Worm (Caenorhabditis elegans) whole organism, L4 larva: ENCODE data around the gene mrps-26.

Experiments used
- D1046.2 ChIP-seq: fragments of 200-800 bp; sonication (Bioruptor generic); IDR thresholded peaks from 2 replicates; pipeline ENCODE4 v1.3.6; 2022; ENCODE audit warnings: missing genetic modification characterization, missing compliant biosample characterization
- F49E8.2 ChIP-seq: sonication (generic microtip); optimal IDR thresholded peaks from 2 replicates; lab custom pipeline; 2016; ENCODE audit warnings: missing compliant biosample characterization, mild to moderate bottlenecking, missing genetic modification characterization, borderline replicate concordance
- T26A8.4 ChIP-seq: fragments of 200-800 bp; sonication (Bioruptor generic); IDR thresholded peaks from 2 replicates; pipeline ENCODE4 v1.3.6; 2022; ENCODE audit warnings: missing genetic modification characterization, missing compliant biosample characterization
- Y75B8A.6 ChIP-seq: fragments of 200-800 bp; sonication (Bioruptor generic); IDR thresholded peaks from 2 replicates; pipeline ENCODE4 v1.3.6; 2022; ENCODE audit warnings: missing genetic modification reagents, missing genetic modification characterization, missing compliant biosample characterization
- ZK546.5 ChIP-seq, 2 experiments: sonication (generic microtip); optimal IDR thresholded peaks; 2 replicates each; lab custom pipeline; 2017; ENCODE audit warnings: missing biosample characterization in 2 of 2, missing genetic modification characterization in 2 of 2
- aly-2 ChIP-seq: sonication (generic microtip); optimal IDR thresholded peaks from 2 replicates; lab custom pipeline; 2018; ENCODE audit warnings: missing biosample characterization, missing genetic modification characterization
- ceh-32 ChIP-seq: sonication (generic microtip); optimal IDR thresholded peaks from 2 replicates; lab custom pipeline; 2016; ENCODE audit warnings: mild to moderate bottlenecking, missing genetic modification characterization, missing compliant biosample characterization; ENCODE audit not compliant: poor library complexity
- ces-1 ChIP-seq: fragments of 150-350 bp; sonication (generic microtip); optimal IDR thresholded peaks from 4 replicates; lab custom pipeline; 2014; ENCODE audit warnings: missing biosample characterization, missing genetic modification reagents, missing genetic modification characterization
- cey-2 ChIP-seq: sonication (generic microtip); optimal IDR thresholded peaks from 3 replicates; lab custom pipeline; 2017; ENCODE audit warnings: missing genetic modification characterization, mild to moderate bottlenecking, missing compliant biosample characterization, antibody characterized with exemption, borderline replicate concordance; ENCODE audit not compliant: insufficient read depth
- daf-12 ChIP-seq: fragments of 150-350 bp; optimal IDR thresholded peaks from 2 replicates; lab custom pipeline; 2014; ENCODE audit warnings: missing biosample characterization, missing genetic modification reagents, missing genetic modification characterization
- daf-19 ChIP-seq: fragments of 200-800 bp; sonication (Bioruptor generic); conservative IDR thresholded peaks from 2 replicates; pipeline ENCODE4 v1.3.6; 2022; ENCODE audit warnings: missing genetic modification characterization, missing compliant biosample characterization
- dmd-6 ChIP-seq: fragments of 200-800 bp; sonication (Bioruptor generic); IDR thresholded peaks from 2 replicates; pipeline ENCODE4 v1.3.6; 2022; ENCODE audit warnings: missing genetic modification reagents, missing genetic modification characterization, missing compliant biosample characterization
- dpl-1 ChIP-seq: fragments of 150-350 bp; optimal IDR thresholded peaks from 2 replicates; lab custom pipeline; 2014; ENCODE audit warnings: missing biosample characterization, missing genetic modification reagents, missing genetic modification characterization
- dve-1 ChIP-seq: sonication (generic microtip); optimal IDR thresholded peaks from 2 replicates; lab custom pipeline; 2017; ENCODE audit warnings: antibody characterized with exemption, mild to moderate bottlenecking, missing genetic modification characterization, missing compliant biosample characterization; ENCODE audit not compliant: insufficient read depth
- hlh-11 ChIP-seq: fragments of 200-800 bp; sonication (Bioruptor generic); optimal IDR thresholded peaks from 2 replicates; lab custom pipeline; 2018; ENCODE audit warnings: mild to moderate bottlenecking, missing genetic modification characterization, missing compliant biosample characterization
- hlh-30 ChIP-seq: sonication (generic microtip); optimal IDR thresholded peaks from 2 replicates; lab custom pipeline; 2017; ENCODE audit warnings: antibody characterized with exemption, mild to moderate bottlenecking, missing genetic modification characterization, missing compliant biosample characterization; ENCODE audit not compliant: insufficient read depth
- jun-1 ChIP-seq: fragments of 150-350 bp; optimal IDR thresholded peaks from 2 replicates; lab custom pipeline; 2014; ENCODE audit warnings: missing biosample characterization, missing genetic modification reagents, missing genetic modification characterization
- lin-1 ChIP-seq: fragments of 200-800 bp; sonication (Bioruptor generic); IDR thresholded peaks from 2 replicates; pipeline ENCODE4 v1.3.6; 2022; ENCODE audit warnings: missing genetic modification reagents, missing genetic modification characterization, missing compliant biosample characterization
- lin-13 ChIP-seq: fragments of 150-350 bp; optimal IDR thresholded peaks from 2 replicates; lab custom pipeline; 2014; ENCODE audit warnings: missing biosample characterization, missing genetic modification reagents, missing genetic modification characterization
- lin-29 ChIP-seq: fragments of 200-800 bp; sonication (Bioruptor generic); IDR thresholded peaks from 2 replicates; pipeline ENCODE4 v1.3.6; 2022; ENCODE audit warnings: missing genetic modification reagents, missing genetic modification characterization, missing compliant biosample characterization
- lin-38 ChIP-seq: fragments of 200-800 bp; sonication (Bioruptor generic); IDR thresholded peaks from 2 replicates; pipeline ENCODE4 v1.3.6; 2022; ENCODE audit warnings: missing genetic modification reagents, missing genetic modification characterization, missing compliant biosample characterization
- lin-39 ChIP-seq: fragments of 150-350 bp; optimal IDR thresholded peaks from 2 replicates; lab custom pipeline; 2014; ENCODE audit warnings: missing biosample characterization, missing genetic modification reagents, missing genetic modification characterization
- lsy-2 ChIP-seq, 2 experiments: fragments of 150-350 bp in 1 of 2; sonication (generic microtip) in 1 of 2; optimal IDR thresholded peaks; 2 replicates each; lab custom pipeline; 2014 to 2017; ENCODE audit warnings: missing biosample characterization in 2 of 2, missing genetic modification characterization in 2 of 2
- mep-1 ChIP-seq: fragments of 150-350 bp; sonication (generic microtip); optimal IDR thresholded peaks from 3 replicates; lab custom pipeline; 2014; ENCODE audit warnings: missing biosample characterization, missing genetic modification characterization
- mes-2 ChIP-seq: sonication (generic microtip); optimal IDR thresholded peaks from 2 replicates; lab custom pipeline; 2016; ENCODE audit warnings: missing genotype, mild to moderate bottlenecking, missing genetic modification characterization, missing compliant biosample characterization; ENCODE audit not compliant: poor library complexity, severe bottlenecking
- mxl-3 ChIP-seq: fragments of 200-800 bp; sonication (Bioruptor generic); optimal IDR thresholded peaks from 2 replicates; lab custom pipeline; 2018; ENCODE audit warnings: mild to moderate bottlenecking, missing genetic modification characterization, missing compliant biosample characterization
- nhr-10 ChIP-seq: fragments of 150-350 bp; optimal IDR thresholded peaks from 2 replicates; lab custom pipeline; 2014; ENCODE audit warnings: missing biosample characterization, missing genetic modification characterization
- nhr-41 ChIP-seq: fragments of 200-800 bp; sonication (Bioruptor generic); IDR thresholded peaks from 2 replicates; pipeline ENCODE4 v1.3.6; 2022; ENCODE audit warnings: missing genetic modification reagents, missing genetic modification characterization, missing compliant biosample characterization
- nhr-42 ChIP-seq: fragments of 200-800 bp; sonication (Bioruptor generic); IDR thresholded peaks from 2 replicates; pipeline ENCODE4 v1.3.6; 2022; ENCODE audit warnings: missing genetic modification characterization, missing compliant biosample characterization
- nhr-6 ChIP-seq: fragments of 150-350 bp; optimal IDR thresholded peaks from 2 replicates; lab custom pipeline; 2014; ENCODE audit warnings: missing biosample characterization, missing genetic modification characterization
- nhr-77 ChIP-seq: fragments of 150-350 bp; optimal IDR thresholded peaks from 2 replicates; lab custom pipeline; 2014; ENCODE audit warnings: missing biosample characterization, missing genetic modification characterization
- pha-4 ChIP-seq, 2 experiments: fragments of 150-350 bp in 1 of 2; fragments of 200-800 bp in 1 of 2; sonication (Bioruptor generic) in 1 of 2; IDR thresholded peaks in 1 of 2; optimal IDR thresholded peaks in 1 of 2; 2 replicates each; pipeline versions ENCODE4 v1.3.6 to Lab custom; 2014 to 2022; ENCODE audit warnings: missing genetic modification characterization in 2 of 2, missing genetic modification reagents in 2 of 2, missing biosample characterization in 1 of 2, missing compliant biosample characterization in 1 of 2
- saeg-2 ChIP-seq: fragments of 200-800 bp; sonication (Bioruptor generic); IDR thresholded peaks from 2 replicates; pipeline ENCODE4 v1.3.6; 2022; ENCODE audit warnings: missing genetic modification reagents, missing genetic modification characterization, missing compliant biosample characterization
- snpc-1.2 ChIP-seq: fragments of 200-800 bp; sonication (Bioruptor generic); IDR thresholded peaks from 2 replicates; pipeline ENCODE4 v1.3.6; 2022; ENCODE audit warnings: missing genetic modification reagents, missing genetic modification characterization, missing compliant biosample characterization
- spr-1 ChIP-seq: sonication (generic microtip); optimal IDR thresholded peaks from 2 replicates; lab custom pipeline; 2016; ENCODE audit warnings: mild to moderate bottlenecking, missing genetic modification characterization, missing compliant biosample characterization
- unc-130 ChIP-seq: sonication (generic microtip); optimal IDR thresholded peaks from 2 replicates; lab custom pipeline; 2016; ENCODE audit warnings: missing genetic modification reagents, missing genetic modification characterization, missing compliant biosample characterization
- unc-39 ChIP-seq: sonication (generic microtip); optimal IDR thresholded peaks from 2 replicates; lab custom pipeline; 2017; ENCODE audit warnings: missing biosample characterization, missing genetic modification characterization
- zfp-2 ChIP-seq: sonication (generic microtip); optimal IDR thresholded peaks from 2 replicates; lab custom pipeline; 2016; ENCODE audit warnings: mild to moderate bottlenecking, missing genetic modification characterization, missing compliant biosample characterization
- ztf-7 ChIP-seq: fragments of 150-350 bp; optimal IDR thresholded peaks from 2 replicates; lab custom pipeline; 2014; ENCODE audit warnings: missing biosample characterization, missing genetic modification characterization

The mrps-26 gene

ce11 chrIII:5190179-5190578 lies 44.2 kb upstream of the mrps-26 start (continued):
- TF ChIP-seq nhr-42 (GFP tag; lab: Robert Waterston, UW) = no peak
- peak; percentile 16 for TF ChIP-seq F49E8.2
- no peak for TF ChIP-seq ZK546.5 (tag; optimal IDR thresholded peaks at IDR 0.05; lab: Kevin White, UChicago)
- TF ChIP-seq unc-130 = no peak
- no peak for TF ChIP-seq ces-1
- no peak for TF ChIP-seq ceh-32 (tag; lab: Kevin White, UChicago)
- TF ChIP-seq dmd-6 (GFP tag; lab: Robert Waterston, UW) = peak; percentile 33; the same call in 1 of the 2 replicates
- TF ChIP-seq aly-2 (tag; lab: Kevin White, UChicago) = no peak
- TF ChIP-seq daf-19 = no peak
- TF ChIP-seq lin-39 (tag; lab: Kevin White, UChicago) = no peak
- TF ChIP-seq cey-2 = no peak
- no peak for TF ChIP-seq daf-12 (tag; lab: Kevin White, UChicago)
- TF ChIP-seq T26A8.4 (GFP tag; lab: Robert Waterston, UW) = no peak
- TF ChIP-seq pha-4 (GFP tag; IDR thresholded peaks at IDR 0.05; lab: Robert Waterston, UW) = no peak
- TF ChIP-seq pha-4 (tag; optimal IDR thresholded peaks at IDR 0.05; lab: Kevin White, UChicago) = no peak
- TF ChIP-seq mes-2 (tag; lab: Kevin White, UChicago) = peak; percentile 88
- TF ChIP-seq nhr-10 (tag; lab: Kevin White, UChicago) = no peak
- TF ChIP-seq zfp-2 (tag; lab: Kevin White, UChicago) = no peak

ce11 chrIII:5190671-5191174 lies 43.7 kb upstream of the mrps-26 start, which contains the start of gene hira-1:
Gene hira-1 (plus strand): TSS chrIII:5191124.
- TF ChIP-seq hlh-30 (tag; lab: Kevin White, UChicago) (peak; percentile 39), nhr-10 (tag; lab: Kevin White, UChicago) (no peak), lin-13 (GFP tag; lab: Kevin White, UChicago) (no peak), T26A8.4 (GFP tag; lab: Robert Waterston, UW) (no peak), D1046.2 (no peak), mep-1 (tag; lab: Kevin White, UChicago) (peak; percentile 28), spr-1 (no peak), nhr-77 (tag; lab: Kevin White, UChicago) (no peak), lin-29 (no peak), lin-1 (GFP tag; lab: Robert Waterston, UW) (no peak), nhr-41 (no peak), jun-1 (tag; lab: Kevin White, UChicago) (no peak), snpc-1.2 (GFP tag; lab: Robert Waterston, UW) (no peak), nhr-6 (tag; lab: Kevin White, UChicago) (no peak), ztf-7 (peak; percentile 9), ces-1 (peak; percentile 6), mes-2 (tag; lab: Kevin White, UChicago) (peak; percentile 63), dve-1 (peak; percentile 33), dpl-1 (GFP tag; lab: Kevin White, UChicago) (peak; percentile 77), unc-39 (tag; lab: Kevin White, UChicago) (no peak), lsy-2 (tag; optimal IDR thresholded peaks at IDR 0.05; lab: Kevin White, UChicago) (peak in 1 of 2 experiments; percentile 65), lin-38 (peak; percentile 75), hlh-11 (tag; lab: Kevin White, UChicago) (no peak), saeg-2 (no peak), Y75B8A.6 (GFP tag; lab: Robert Waterston, UW) (no peak), mxl-3 (GFP tag; lab: Kevin White, UChicago) (no peak)
